Worm (Caenorhabditis elegans) whole organism, young adult: ENCODE data around the gene Y51B9A.8.

Source experiments
- C17E4.6 ChIP-seq: fragments of 200-800 bp; sonication (Bioruptor generic); IDR thresholded peaks from 2 replicates; pipeline ENCODE4 v1.3.6; 2022; ENCODE audit warnings: missing genetic modification reagents, missing genetic modification characterization, missing compliant biosample characterization
- F33H1.4 ChIP-seq: fragments of 200-800 bp; sonication (Bioruptor generic); IDR thresholded peaks from 2 replicates; pipeline ENCODE4 v1.3.6; 2022; ENCODE audit warnings: missing genetic modification reagents, missing genetic modification characterization, missing compliant biosample characterization
- Y53G8AR.9 ChIP-seq: fragments of 200-800 bp; sonication (Bioruptor generic); conservative IDR thresholded peaks from 2 replicates; pipeline ENCODE4 v1.3.6; 2022; ENCODE audit warnings: missing genetic modification reagents, missing genetic modification characterization, missing compliant biosample characterization
- hmg-20 ChIP-seq: fragments of 200-800 bp; sonication (Bioruptor generic); IDR thresholded peaks from 2 replicates; pipeline ENCODE4 v1.3.6; 2022; ENCODE audit warnings: missing genetic modification reagents, missing genetic modification characterization, missing compliant biosample characterization
- lin-35 ChIP-seq, 3 experiments: fragments of 150-350 bp in 2 of 3; sonication (generic microtip) in 1 of 3; optimal IDR thresholded peaks; 2 replicates each; lab custom pipeline; 2014 to 2018; ENCODE audit warnings: missing biosample characterization in 3 of 3, missing genetic modification characterization in 3 of 3, missing genetic modification reagents in 3 of 3
- pha-4 ChIP-seq: fragments of 150-350 bp; sonication (generic microtip); optimal IDR thresholded peaks from 2 replicates; lab custom pipeline; 2014; ENCODE audit warnings: missing biosample characterization, missing genetic modification reagents, missing genetic modification characterization
- sdz-38 ChIP-seq: sonication (generic microtip); optimal IDR thresholded peaks from 2 replicates; lab custom pipeline; 2016; ENCODE audit warnings: missing genotype, missing genetic modification characterization, missing compliant biosample characterization
- sea-2 ChIP-seq: fragments of 200-800 bp; sonication (Bioruptor generic); IDR thresholded peaks from 2 replicates; pipeline ENCODE4 v1.3.6; 2022; ENCODE audit warnings: missing genetic modification characterization, missing compliant biosample characterization
- somi-1 ChIP-seq: fragments of 200-800 bp; sonication (Bioruptor generic); optimal IDR thresholded peaks from 2 replicates; lab custom pipeline; 2018; ENCODE audit warnings: mild to moderate bottlenecking, missing genetic modification characterization, missing compliant biosample characterization
- unc-62 ChIP-seq: fragments of 150-350 bp; optimal IDR thresholded peaks from 2 replicates; lab custom pipeline; 2014; ENCODE audit warnings: missing biosample characterization, missing genetic modification reagents, missing genetic modification characterization
- xnd-1 ChIP-seq: sonication (generic microtip); optimal IDR thresholded peaks from 2 replicates; lab custom pipeline; 2016; ENCODE audit warnings: missing genotype, missing genetic modification reagents, missing genetic modification characterization, missing compliant biosample characterization
- zfh-2 ChIP-seq: fragments of 200-800 bp; sonication (Bioruptor generic); conservative IDR thresholded peaks from 2 replicates; pipeline ENCODE4 v1.3.6; 2022; ENCODE audit warnings: missing genetic modification reagents, missing genetic modification characterization, missing compliant biosample characterization

- TF ChIP-seq sea-2 (GFP tag; lab: Robert Waterston, UW) = no peak
- no peak for TF ChIP-seq sdz-38 (tag; lab: Kevin White, UChicago)
- no peak for TF ChIP-seq unc-62 (GFP tag; lab: Kevin White, UChicago)
- TF ChIP-seq pha-4 = no peak
- no peak for TF ChIP-seq xnd-1 (tag; lab: Kevin White, UChicago)
- no peak for TF ChIP-seq F33H1.4 (GFP tag; lab: Robert Waterston, UW)
- TF ChIP-seq lin-35 (GFP tag; optimal IDR thresholded peaks at IDR 0.05; lab: Kevin White, UChicago) = no peak
- TF ChIP-seq hmg-20 (GFP tag; lab: Robert Waterston, UW) = no peak
- no peak for TF ChIP-seq zfh-2
- no peak for TF ChIP-seq somi-1
- TF ChIP-seq Y53G8AR.9 = no peak
- TF ChIP-seq C17E4.6 (GFP tag; lab: Robert Waterston, UW) = no peak
Observed at ce11 chrII:9445368-9445767, 46.7 kb downstream of the Y51B9A.8 start, which contains the start of gene R09D1.13.
